Fruit fly (Drosophila melanogaster): Measurements from ENCODE around the gene Btk.

dm6 chr2L:8220393-8220934 is 80.4 kb downstream of the Btk start, which contains the start of gene Snx6:
- TF ChIP-seq CG8478 (optimal IDR thresholded peaks at IDR 0.05) (no peak), CTCF (optimal IDR thresholded peaks at IDR 0.05) (no peak)

All from S2 (cell line).